Worm (Caenorhabditis elegans) whole organism, early embryonic: ENCODE results near the gene srx-63.

Experiments
- B0310.2 ChIP-seq: sonication (generic microtip); optimal IDR thresholded peaks from 2 replicates; lab custom pipeline; 2016; ENCODE audit warnings: mild to moderate bottlenecking, missing genetic modification characterization, missing compliant biosample characterization
- F13C5.2 ChIP-seq: sonication (generic microtip); optimal IDR thresholded peaks from 2 replicates; lab custom pipeline; 2017; ENCODE audit warnings: mild to moderate bottlenecking, missing genetic modification characterization, inconsistent platforms, missing compliant biosample characterization
- aly-1 ChIP-seq: sonication (generic microtip); optimal IDR thresholded peaks from 2 replicates; lab custom pipeline; 2016; ENCODE audit warnings: missing genetic modification characterization, missing compliant biosample characterization
- ama-1 ChIP-seq: fragments of 150-350 bp; optimal IDR thresholded peaks from 2 replicates; lab custom pipeline; 2014
- ceh-13 ChIP-seq: fragments of 200-800 bp; sonication (Bioruptor generic); optimal IDR thresholded peaks from 2 replicates; lab custom pipeline; 2018; ENCODE audit warnings: mild to moderate bottlenecking, missing genetic modification characterization, missing compliant biosample characterization
- ceh-36 ChIP-seq: sonication (generic microtip); optimal IDR thresholded peaks from 2 replicates; lab custom pipeline; 2016; ENCODE audit warnings: missing genetic modification characterization, inconsistent platforms, missing compliant biosample characterization
- ets-7 ChIP-seq: sonication (generic microtip); optimal IDR thresholded peaks from 2 replicates; lab custom pipeline; 2016; ENCODE audit warnings: missing genotype, missing genetic modification characterization, missing compliant biosample characterization
- flt-1 ChIP-seq: fragments of 200-800 bp; sonication (Bioruptor generic); IDR thresholded peaks from 2 replicates; pipeline ENCODE4 v1.3.6; 2022; ENCODE audit warnings: missing genetic modification characterization, missing compliant biosample characterization
- hmbx-1 ChIP-seq: sonication (generic microtip); optimal IDR thresholded peaks from 2 replicates; lab custom pipeline; 2016; ENCODE audit warnings: mild to moderate bottlenecking, missing genetic modification characterization, missing compliant biosample characterization
- hmg-4 ChIP-seq: fragments of 200-800 bp; sonication (Bioruptor generic); optimal IDR thresholded peaks from 2 replicates; lab custom pipeline; 2018; ENCODE audit warnings: mild to moderate bottlenecking, missing genetic modification characterization, missing compliant biosample characterization
- hnd-1 ChIP-seq: sonication (generic microtip); optimal IDR thresholded peaks from 2 replicates; lab custom pipeline; 2016; ENCODE audit warnings: missing genetic modification characterization, missing compliant biosample characterization
- pes-1 ChIP-seq: fragments of 200-800 bp; sonication (Bioruptor generic); IDR thresholded peaks from 2 replicates; pipeline ENCODE4 v1.3.6; 2022; ENCODE audit warnings: missing genetic modification reagents, missing genetic modification characterization, missing compliant biosample characterization
- scrt-1 ChIP-seq: fragments of 200-800 bp; sonication (Bioruptor generic); IDR thresholded peaks from 2 replicates; pipeline ENCODE4 v1.3.6; 2022; ENCODE audit warnings: missing genetic modification characterization, missing compliant biosample characterization
- sea-1 ChIP-seq: fragments of 200-800 bp; sonication (Bioruptor generic); conservative IDR thresholded peaks from 2 replicates; pipeline ENCODE4 v1.3.6; 2022; ENCODE audit warnings: missing genetic modification characterization, missing compliant biosample characterization
- tbx-11 ChIP-seq: fragments of 200-800 bp; sonication (Bioruptor generic); IDR thresholded peaks from 2 replicates; pipeline ENCODE4 v1.3.6; 2022; ENCODE audit warnings: missing genetic modification characterization, missing compliant biosample characterization
- tbx-37 ChIP-seq: fragments of 200-800 bp; sonication (Bioruptor generic); conservative IDR thresholded peaks from 2 replicates; pipeline ENCODE4 v1.3.6; 2022; ENCODE audit warnings: missing genetic modification reagents, missing genetic modification characterization, missing compliant biosample characterization
- tra-4 ChIP-seq: sonication (generic microtip); optimal IDR thresholded peaks from 2 replicates; lab custom pipeline; 2017; ENCODE audit warnings: missing genetic modification characterization, missing compliant biosample characterization

The srx-63 gene

DNA sequence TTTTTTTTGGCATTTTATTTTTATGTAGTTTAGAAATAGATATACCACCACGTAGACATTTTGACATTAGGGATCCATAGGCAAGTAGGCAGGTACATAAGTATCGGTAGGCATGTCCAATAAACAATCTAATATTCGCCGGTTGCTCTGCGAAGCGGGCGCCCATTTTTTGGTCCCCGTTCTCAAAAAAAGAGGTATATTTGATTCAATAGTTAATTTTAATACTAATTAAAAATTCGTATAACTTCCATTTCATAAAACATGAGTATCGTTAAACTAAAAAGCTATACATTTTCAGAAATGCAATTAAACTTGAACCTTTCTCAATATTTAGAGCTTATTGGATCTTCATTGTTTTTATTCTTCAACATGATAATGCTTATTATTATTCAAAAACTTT is 45.5 kb downstream of the srx-63 start, which contains the start of gene str-83:
str-83 (plus strand) TSS at position 301 of the 400 bp plus-strand sequence.
- no peak for TF ChIP-seq hmg-4 (GFP tag; lab: Kevin White, UChicago)
- no peak for TF ChIP-seq ets-7 (tag; lab: Kevin White, UChicago)
- no peak for TF ChIP-seq aly-1
- no peak for TF ChIP-seq B0310.2 (tag; lab: Kevin White, UChicago)
- TF ChIP-seq F13C5.2 (tag; lab: Kevin White, UChicago) = no peak
- TF ChIP-seq hmbx-1 (tag; lab: Kevin White, UChicago) = no peak
- no peak for TF ChIP-seq tra-4 (tag; lab: Kevin White, UChicago)
- no peak for TF ChIP-seq tbx-37 (GFP tag; lab: Robert Waterston, UW)
- TF ChIP-seq ceh-13 (GFP tag; lab: Kevin White, UChicago) = no peak
- TF ChIP-seq pes-1 (GFP tag; lab: Robert Waterston, UW) = no peak
- TF ChIP-seq tbx-11 (GFP tag; lab: Robert Waterston, UW) = no peak
- no peak for TF ChIP-seq flt-1 (GFP tag; lab: Robert Waterston, UW)
- no peak for TF ChIP-seq sea-1 (GFP tag; lab: Robert Waterston, UW)
- TF ChIP-seq ceh-36 (tag; lab: Kevin White, UChicago) = no peak
- no peak for TF ChIP-seq ama-1 (lab: Kevin White, UChicago)
- no peak for TF ChIP-seq hnd-1 (tag; lab: Kevin White, UChicago)
- no peak for TF ChIP-seq scrt-1 (GFP tag; lab: Robert Waterston, UW)

DNA sequence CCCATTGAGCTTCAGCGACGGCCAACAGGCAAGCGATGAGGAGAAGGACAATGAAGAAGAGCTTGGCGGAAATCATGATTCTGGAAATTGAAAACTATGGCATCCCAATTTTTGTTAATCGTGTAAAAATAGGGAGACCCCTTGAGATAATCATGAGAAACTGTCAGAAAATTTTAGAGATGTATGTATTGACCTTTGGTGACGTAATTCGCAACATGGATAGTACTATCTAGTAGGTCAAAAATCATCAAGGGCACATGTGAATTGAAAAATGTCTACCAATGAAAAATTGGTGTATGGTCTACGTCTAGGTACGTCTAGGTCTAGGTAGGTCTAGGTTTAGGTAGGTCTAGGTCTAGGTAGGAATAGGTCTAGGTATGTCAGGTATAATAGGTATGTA is 47.6 kb downstream of the srx-63 start, which contains the start of gene nlp-34:
nlp-34 (minus strand) TSS at position 82 of the 400 bp plus-strand sequence.
- no peak for TF ChIP-seq ama-1 (lab: Kevin White, UChicago)
- no peak for TF ChIP-seq pes-1 (GFP tag; lab: Robert Waterston, UW)
- TF ChIP-seq hmbx-1 (tag; lab: Kevin White, UChicago) = no peak
- TF ChIP-seq sea-1 (GFP tag; lab: Robert Waterston, UW) = no peak
- TF ChIP-seq scrt-1 (GFP tag; lab: Robert Waterston, UW) = no peak
- no peak for TF ChIP-seq tra-4 (tag; lab: Kevin White, UChicago)
- no peak for TF ChIP-seq hmg-4 (GFP tag; lab: Kevin White, UChicago)
- no peak for TF ChIP-seq F13C5.2 (tag; lab: Kevin White, UChicago)
- no peak for TF ChIP-seq hnd-1 (tag; lab: Kevin White, UChicago)
- no peak for TF ChIP-seq ets-7 (tag; lab: Kevin White, UChicago)
- no peak for TF ChIP-seq tbx-11 (GFP tag; lab: Robert Waterston, UW)
- no peak for TF ChIP-seq ceh-36 (tag; lab: Kevin White, UChicago)

DNA sequence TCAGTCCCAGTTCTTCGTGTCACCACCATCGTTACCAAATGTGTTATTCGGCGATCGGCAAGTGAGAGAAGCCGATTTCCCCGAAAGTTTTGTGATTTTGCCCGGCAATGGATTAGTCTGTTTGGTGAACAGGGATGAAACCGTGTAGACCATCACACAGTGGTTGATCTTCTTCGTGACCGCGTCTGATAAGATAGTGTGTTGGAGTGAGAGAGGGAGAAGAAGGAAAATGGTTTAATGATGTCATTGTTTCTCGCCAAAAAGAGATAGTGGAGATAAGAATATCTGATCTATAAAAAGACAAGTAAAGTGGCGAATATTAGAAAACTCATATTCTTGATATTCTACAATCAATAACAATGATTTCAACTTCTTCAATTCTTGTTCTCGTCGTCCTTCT is 48.4 kb downstream of the srx-63 start, which contains the start of gene nlp-31:
nlp-31 (plus strand) TSS at position 237 of the 400 bp plus-strand sequence.
- TF ChIP-seq ets-7 (tag; lab: Kevin White, UChicago) = no peak
- no peak for TF ChIP-seq ceh-36 (tag; lab: Kevin White, UChicago)
- TF ChIP-seq pes-1 (GFP tag; lab: Robert Waterston, UW) = no peak
- no peak for TF ChIP-seq flt-1 (GFP tag; lab: Robert Waterston, UW)
- no peak for TF ChIP-seq hmg-4 (GFP tag; lab: Kevin White, UChicago)
- no peak for TF ChIP-seq ama-1 (lab: Kevin White, UChicago)
- TF ChIP-seq B0310.2 (tag; lab: Kevin White, UChicago) = no peak
- TF ChIP-seq F13C5.2 (tag; lab: Kevin White, UChicago) = no peak
- TF ChIP-seq sea-1 (GFP tag; lab: Robert Waterston, UW) = no peak
- no peak for TF ChIP-seq tbx-11 (GFP tag; lab: Robert Waterston, UW)
- no peak for TF ChIP-seq tra-4 (tag; lab: Kevin White, UChicago)

DNA sequence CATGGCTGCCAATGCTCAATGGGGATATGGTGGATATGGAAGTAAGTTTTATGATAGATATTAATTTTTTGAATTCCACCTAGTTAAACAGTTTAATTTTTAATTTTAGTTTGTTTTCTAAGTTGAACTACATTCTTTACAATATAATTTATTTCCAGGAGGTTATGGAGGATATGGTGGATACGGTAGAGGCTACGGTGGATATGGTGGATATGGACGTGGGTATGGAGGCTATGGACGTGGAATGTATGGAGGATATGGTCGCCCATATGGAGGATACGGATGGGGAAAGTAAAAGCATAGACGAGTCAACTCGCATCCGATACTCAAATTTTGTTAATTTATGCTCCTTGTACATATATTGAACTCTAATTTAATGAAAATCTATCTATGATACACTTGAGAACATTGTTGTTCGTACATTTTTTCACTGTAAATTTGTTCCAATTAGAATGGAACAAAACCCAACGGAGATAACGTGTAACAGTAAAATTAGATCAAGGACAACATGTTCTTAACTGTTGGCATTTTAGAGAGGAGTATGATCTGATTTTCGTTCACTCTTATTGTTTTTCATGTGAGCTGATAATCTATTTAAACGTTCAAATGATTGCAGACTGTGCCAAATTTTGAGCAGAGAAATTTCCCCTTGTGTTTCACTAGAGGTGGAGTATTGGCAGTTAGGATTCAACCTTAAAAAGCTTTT is 49.0 kb downstream of the srx-63 start:
- TF ChIP-seq hmg-4 (GFP tag; lab: Kevin White, UChicago) (no peak), pes-1 (GFP tag; lab: Robert Waterston, UW) (no peak), ets-7 (tag; lab: Kevin White, UChicago) (no peak), hmbx-1 (tag; lab: Kevin White, UChicago) (no peak), flt-1 (GFP tag; lab: Robert Waterston, UW) (no peak), sea-1 (GFP tag; lab: Robert Waterston, UW) (no peak), tbx-11 (GFP tag; lab: Robert Waterston, UW) (no peak)

DNA sequence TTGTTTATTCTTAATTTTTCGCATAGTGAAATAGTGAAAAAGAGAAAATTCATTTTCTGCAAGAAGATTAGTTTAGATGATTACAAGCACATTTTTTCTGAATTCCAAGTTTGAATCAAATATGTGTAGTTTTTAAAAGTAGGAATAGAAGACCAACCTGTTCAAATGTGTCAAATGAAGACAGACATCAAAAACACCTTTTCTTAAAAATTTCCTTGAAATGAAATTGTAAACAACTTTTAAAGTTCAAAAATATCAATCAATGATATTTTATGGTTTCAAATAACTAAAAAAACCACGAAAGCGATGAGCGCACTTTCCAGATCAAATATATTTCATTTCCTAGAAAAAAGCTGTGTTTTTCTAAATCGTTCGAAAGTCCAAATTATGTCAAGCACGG is 50.3 kb downstream of the srx-63 start, which contains the start of gene nlp-30:
nlp-30 (plus strand) TSS at position 301 of the 400 bp plus-strand sequence.
- TF ChIP-seq sea-1 (GFP tag; lab: Robert Waterston, UW) = no peak
- no peak for TF ChIP-seq B0310.2 (tag; lab: Kevin White, UChicago)
- no peak for TF ChIP-seq scrt-1 (GFP tag; lab: Robert Waterston, UW)
- no peak for TF ChIP-seq tra-4 (tag; lab: Kevin White, UChicago)
- TF ChIP-seq ama-1 (lab: Kevin White, UChicago) = no peak
- no peak for TF ChIP-seq hmbx-1 (tag; lab: Kevin White, UChicago)
